Worm (Caenorhabditis elegans): ENCODE measurements around the gene srg-55.
"Not testable (repeated sequence)": the region's sequence is repeated elsewhere in the genome, so short reads cannot be mapped to it uniquely, and the experiment has no call there.

Gene srg-55

ce11 chrV:14890782-14891181 lies 37.4 kb downstream of the srg-55 start, which contains the start of gene nspa-2:
TSS of gene nspa-2 (plus strand) at chrV:14891082.
- not testable (repeated sequence) for TF ChIP-seq tbx-8 (GFP tag; optimal IDR thresholded peaks at IDR 0.05); ceh-83 (GFP tag; optimal IDR thresholded peaks at IDR 0.05); mls-2 (tag; optimal IDR thresholded peaks at IDR 0.05)

- TF ChIP-seq zip-8 (tag; optimal IDR thresholded peaks at IDR 0.05), result no peak
- no peak for TF ChIP-seq lin-13 (tag; optimal IDR thresholded peaks at IDR 0.05)
- TF ChIP-seq flh-1 (GFP tag; optimal IDR thresholded peaks at IDR 0.05), result no peak
- TF ChIP-seq M03D4.4 (tag; optimal IDR thresholded peaks at IDR 0.05), result no peak
- no peak for TF ChIP-seq nhr-237 (tag; optimal IDR thresholded peaks at IDR 0.05)
- no peak for TF ChIP-seq unc-120 (tag; optimal IDR thresholded peaks at IDR 0.05; ENCODE audit: poor library complexity, severe bottlenecking)
- TF ChIP-seq sem-2 (GFP tag; optimal IDR thresholded peaks at IDR 0.05), result no peak
Observed at ce11 chrV:14877242-14877819, 50.8 kb downstream of the srg-55 start.

ce11 chrV:14876724-14877123 lies 51.4 kb downstream of the srg-55 start, which contains the start of gene ZC412.10:
TSS of gene ZC412.10 (minus strand) at chrV:14876824.
- TF ChIP-seq bed-3 (GFP tag; optimal IDR thresholded peaks at IDR 0.05); drap-1 (GFP tag; optimal IDR thresholded peaks at IDR 0.05); unc-39 (tag; optimal IDR thresholded peaks at IDR 0.05): not testable (repeated sequence)

Data from whole organism, mixed stage, embryonic.